Worm (Caenorhabditis elegans): ENCODE results near the gene Y48A6C.8.

- TF ChIP-seq unc-42 (tag; optimal IDR thresholded peaks at IDR 0.05) (no peak), ceh-45 (GFP tag; IDR thresholded peaks at IDR 0.05) (no peak)
Measured at ce11 chrIII:11087442-11087841, 40.0 kb downstream of the Y48A6C.8 start.
